Fruit fly (Drosophila melanogaster): ENCODE results near the gene RpL36A.

The RpL36A gene

DNA sequence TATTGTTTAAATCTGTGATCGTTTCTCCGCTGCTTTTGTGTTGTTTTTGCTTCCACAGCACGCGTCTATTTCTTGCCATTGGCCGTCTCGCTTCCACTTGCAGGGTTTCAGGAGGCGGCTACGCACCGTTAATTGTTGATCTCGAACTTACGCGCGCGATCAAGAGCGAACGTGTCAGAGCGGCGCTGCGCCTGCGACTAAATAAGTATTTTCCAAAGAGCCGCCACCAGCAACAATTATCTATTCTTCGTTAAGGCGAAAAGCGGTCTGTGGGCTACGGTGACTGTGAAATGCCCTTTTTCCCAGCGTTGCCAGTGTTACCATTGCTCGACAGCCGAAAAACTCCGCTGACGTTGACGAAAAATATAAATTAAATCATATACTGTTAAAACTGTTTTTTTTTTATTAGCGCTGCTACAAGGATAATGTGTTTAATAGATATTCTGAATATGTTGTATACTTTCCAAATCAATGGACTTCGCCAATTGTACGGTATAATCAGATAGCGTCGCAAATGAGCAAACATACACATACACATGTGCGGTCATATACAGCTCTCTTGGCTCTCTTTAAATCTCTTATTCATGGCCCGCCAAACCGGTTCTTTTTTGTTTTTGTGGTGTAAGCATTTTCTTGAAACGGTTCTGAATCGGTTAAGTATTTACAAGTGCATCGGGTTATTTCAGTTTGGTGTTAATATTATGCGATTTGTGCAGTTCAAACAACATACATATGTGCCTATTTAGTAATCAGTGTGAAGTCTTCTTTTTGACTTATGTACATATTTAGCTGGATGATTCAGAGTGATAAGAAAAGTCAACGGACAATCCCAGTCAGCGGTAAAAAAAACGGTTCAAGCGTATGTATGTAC, 48.5 kb downstream of the RpL36A start, which contains the start of gene pes (continued):
- TF ChIP-seq Dif (GFP tag; optimal IDR thresholded peaks at IDR 0.05; ENCODE audit: partially characterized antibody), result no peak
- peak; percentile 8 for TF ChIP-seq Jra (GFP tag; optimal IDR thresholded peaks at IDR 0.05)
- TF ChIP-seq CG9705 (GFP tag; optimal IDR thresholded peaks at IDR 0.05), result peak; percentile 92
- peak; percentile 48 for TF ChIP-seq OdsH (GFP tag; optimal IDR thresholded peaks at IDR 0.05)
- TF ChIP-seq sv (GFP tag; optimal IDR thresholded peaks at IDR 0.05), result peak; percentile 83
- TF ChIP-seq woc (GFP tag; optimal IDR thresholded peaks at IDR 0.05), result peak; percentile 99
- peak; percentile 93 for TF ChIP-seq dmrt93B (GFP tag; optimal IDR thresholded peaks at IDR 0.05)
- peak; percentile 33 to 98 for TF ChIP-seq foxo (GFP tag; optimal IDR thresholded peaks at IDR 0.05)
- TF ChIP-seq dl (GFP tag; optimal IDR thresholded peaks at IDR 0.05; ENCODE audit: insufficient read depth in 1 of 2, partially characterized antibody in 2 of 2), result peak; percentile 8 to 27

DNA sequence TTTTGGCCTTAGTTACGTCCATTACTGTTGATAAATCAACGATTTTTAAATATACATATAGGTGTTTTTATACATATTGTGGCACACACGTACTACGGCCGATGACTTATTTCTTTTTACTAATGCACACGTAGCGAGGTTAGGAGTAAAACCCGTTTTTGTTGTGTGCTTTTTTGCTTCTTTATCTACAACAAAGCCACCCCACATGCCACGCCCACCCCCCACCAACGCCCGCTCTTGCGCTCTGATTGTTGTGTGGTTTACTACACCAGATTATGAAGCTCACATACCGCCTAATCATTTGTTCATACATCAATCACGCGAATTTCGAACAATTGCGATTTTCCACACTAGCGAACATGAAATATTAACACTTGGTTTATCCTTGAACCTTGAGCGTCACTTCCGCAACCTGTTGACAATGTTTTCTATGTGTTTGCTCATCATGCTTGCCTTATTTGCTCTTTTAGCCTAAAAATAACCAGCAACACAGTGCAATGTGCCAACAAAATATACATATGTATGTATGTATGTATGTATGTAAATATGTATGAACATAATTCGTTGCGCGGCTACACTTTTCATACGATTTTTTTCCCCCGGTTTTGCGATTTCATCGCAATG, 49.5 kb downstream of the RpL36A start:
- TF ChIP-seq sv (GFP tag; optimal IDR thresholded peaks at IDR 0.05) (no peak), Abd-B (GFP tag; optimal IDR thresholded peaks at IDR 0.05) (no peak), brk (GFP tag; optimal IDR thresholded peaks at IDR 0.05) (no peak), lola (GFP tag; optimal IDR thresholded peaks at IDR 0.05) (no peak), psq (GFP tag; optimal IDR thresholded peaks at IDR 0.05) (no peak), OdsH (GFP tag; optimal IDR thresholded peaks at IDR 0.05) (no peak), dmrt93B (GFP tag; optimal IDR thresholded peaks at IDR 0.05) (no peak), Sp1 (GFP tag; optimal IDR thresholded peaks at IDR 0.05) (no peak), N (GFP tag; optimal IDR thresholded peaks at IDR 0.05) (no peak), Hr83 (GFP tag; optimal IDR thresholded peaks at IDR 0.05; ENCODE audit: poor library complexity, severe bottlenecking) (no peak), CrebA (GFP tag; optimal IDR thresholded peaks at IDR 0.05; ENCODE audit: borderline replicate concordance) (no peak), br (GFP tag; optimal IDR thresholded peaks at IDR 0.05) (no peak), dl (GFP tag; optimal IDR thresholded peaks at IDR 0.05; ENCODE audit: insufficient read depth in 1 of 2, partially characterized antibody in 2 of 2) (no peak), h (GFP tag; optimal IDR thresholded peaks at IDR 0.05) (no peak), CG32264 (GFP tag; optimal IDR thresholded peaks at IDR 0.05) (no peak), GATAd (GFP tag; optimal IDR thresholded peaks at IDR 0.05) (no peak), woc (GFP tag; optimal IDR thresholded peaks at IDR 0.05) (no peak), Jra (GFP tag; optimal IDR thresholded peaks at IDR 0.05) (no peak), CG9705 (GFP tag; optimal IDR thresholded peaks at IDR 0.05) (no peak), ey (GFP tag; optimal IDR thresholded peaks at IDR 0.05) (no peak), Hr78 (GFP tag; optimal IDR thresholded peaks at IDR 0.05) (no peak), fru (GFP tag; optimal IDR thresholded peaks at IDR 0.05) (no peak), dsf (GFP tag; optimal IDR thresholded peaks at IDR 0.05; ENCODE audit: borderline replicate concordance) (no peak), Rel (GFP tag; optimal IDR thresholded peaks at IDR 0.05) (no peak), Rel (tag; optimal IDR thresholded peaks at IDR 0.05) (peak; percentile 94), tai (GFP tag; optimal IDR thresholded peaks at IDR 0.05) (no peak), rgr (GFP tag; optimal IDR thresholded peaks at IDR 0.05) (no peak), Hnf4 (GFP tag; optimal IDR thresholded peaks at IDR 0.05) (no peak), Dfd (GFP tag; optimal IDR thresholded peaks at IDR 0.05) (no peak), usp (GFP tag; optimal IDR thresholded peaks at IDR 0.05) (no peak), Dif (GFP tag; optimal IDR thresholded peaks at IDR 0.05; ENCODE audit: partially characterized antibody) (peak; percentile 53), HLH106 (tag; optimal IDR thresholded peaks at IDR 0.05) (peak; percentile 6), jim (GFP tag; optimal IDR thresholded peaks at IDR 0.05) (peak; percentile 22), sage (GFP tag; optimal IDR thresholded peaks at IDR 0.05) (no peak)

DNA sequence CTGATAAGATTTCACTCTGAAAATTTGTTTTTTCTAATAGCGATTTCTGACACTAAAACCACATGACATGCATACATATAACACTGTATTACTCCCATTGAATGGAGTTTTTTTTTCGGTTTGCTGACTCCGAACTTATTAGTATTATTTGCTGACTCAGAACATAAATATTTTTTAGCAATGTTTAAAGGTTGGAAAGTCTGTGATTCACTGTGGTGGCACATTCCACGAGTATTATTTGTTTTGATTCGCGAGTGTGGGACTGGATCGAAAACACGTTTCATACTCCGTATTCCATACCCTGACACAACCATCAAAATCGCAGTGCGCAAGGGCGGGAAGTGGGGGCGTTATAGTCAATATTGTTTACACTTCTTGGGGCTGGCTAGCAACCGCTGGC, 50.1 kb downstream of the RpL36A start:
- no peak for TF ChIP-seq br (GFP tag; optimal IDR thresholded peaks at IDR 0.05)
- no peak for TF ChIP-seq usp (GFP tag; optimal IDR thresholded peaks at IDR 0.05)
- no peak for TF ChIP-seq ey (GFP tag; optimal IDR thresholded peaks at IDR 0.05)
- no peak for TF ChIP-seq fru (GFP tag; optimal IDR thresholded peaks at IDR 0.05)
- no peak for TF ChIP-seq N (GFP tag; optimal IDR thresholded peaks at IDR 0.05)
- no peak for TF ChIP-seq woc (GFP tag; optimal IDR thresholded peaks at IDR 0.05)
- no peak for TF ChIP-seq HLH106 (tag; optimal IDR thresholded peaks at IDR 0.05)
- no peak for TF ChIP-seq Vsx2 (GFP tag; optimal IDR thresholded peaks at IDR 0.05; ENCODE audit: partially characterized antibody)
- no peak for TF ChIP-seq rgr (GFP tag; optimal IDR thresholded peaks at IDR 0.05)
- no peak for TF ChIP-seq CG32264 (GFP tag; optimal IDR thresholded peaks at IDR 0.05)
- no peak for TF ChIP-seq Dfd (GFP tag; optimal IDR thresholded peaks at IDR 0.05)
- no peak for TF ChIP-seq sv (GFP tag; optimal IDR thresholded peaks at IDR 0.05)
- TF ChIP-seq Dif (GFP tag; optimal IDR thresholded peaks at IDR 0.05; ENCODE audit: partially characterized antibody), result no peak
- TF ChIP-seq Abd-B (GFP tag; optimal IDR thresholded peaks at IDR 0.05), result no peak
- no peak for TF ChIP-seq Jra (GFP tag; optimal IDR thresholded peaks at IDR 0.05)
- TF ChIP-seq dmrt93B (GFP tag; optimal IDR thresholded peaks at IDR 0.05), result no peak
- no peak for TF ChIP-seq Rel (GFP tag; optimal IDR thresholded peaks at IDR 0.05)
- TF ChIP-seq Rel (tag; optimal IDR thresholded peaks at IDR 0.05), result no peak
- TF ChIP-seq Myc (optimal IDR thresholded peaks at IDR 0.05), result no peak
- TF ChIP-seq dl (GFP tag; optimal IDR thresholded peaks at IDR 0.05; ENCODE audit: insufficient read depth in 1 of 2, partially characterized antibody in 2 of 2), result no peak

All from whole organism, wandering third instar larva.